Fruit fly (Drosophila melanogaster): Measurements from ENCODE around the gene Pgant35A.

dm6 chr2L:14395065-14395439 lies 36.0 kb downstream of the Pgant35A start:
- TF ChIP-seq pan (optimal IDR thresholded peaks at IDR 0.05) (no peak), Dll (optimal IDR thresholded peaks at IDR 0.05) (no peak), usp (GFP tag; optimal IDR thresholded peaks at IDR 0.05) (no peak), psq (optimal IDR thresholded peaks at IDR 0.05) (no peak)
